Worm (Caenorhabditis elegans) whole organism, young adult: ENCODE results near the gene dpy-17.

Source experiments
- F39B2.1 ChIP-seq: fragments of 200-800 bp; sonication (Bioruptor generic); IDR thresholded peaks from 2 replicates; pipeline ENCODE4 v1.3.6; 2022; ENCODE audit warnings: missing genetic modification reagents, missing genetic modification characterization, missing compliant biosample characterization
- F57A8.1 ChIP-seq: fragments of 200-800 bp; sonication (Bioruptor generic); optimal IDR thresholded peaks from 2 replicates; lab custom pipeline; 2018; ENCODE audit warnings: mild to moderate bottlenecking, missing genetic modification characterization, moderate library complexity, missing compliant biosample characterization
- T26A5.8 ChIP-seq: sonication (generic microtip); optimal IDR thresholded peaks from 2 replicates; lab custom pipeline; 2016; ENCODE audit warnings: missing genetic modification characterization, missing compliant biosample characterization
- fkh-3 ChIP-seq: sonication (generic microtip); optimal IDR thresholded peaks from 2 replicates; lab custom pipeline; 2016; ENCODE audit warnings: mild to moderate bottlenecking, missing genetic modification characterization, missing compliant biosample characterization
- let-607 ChIP-seq, 2 experiments: fragments of 200-800 bp in 1 of 2; sonication (Bioruptor generic) in 1 of 2; sonication (generic microtip) in 1 of 2; optimal IDR thresholded peaks; 2 replicates each; lab custom pipeline; 2016 to 2018; ENCODE audit warnings: mild to moderate bottlenecking in 2 of 2, missing compliant biosample characterization in 2 of 2, missing genetic modification characterization in 2 of 2, moderate library complexity in 2 of 2, missing genotype in 1 of 2
- madf-6 ChIP-seq: fragments of 200-800 bp; sonication (Bioruptor generic); IDR thresholded peaks from 2 replicates; pipeline ENCODE4 v1.3.6; 2022; ENCODE audit warnings: missing genetic modification reagents, missing genetic modification characterization, missing compliant biosample characterization
- mxl-1 ChIP-seq: sonication (generic microtip); optimal IDR thresholded peaks from 2 replicates; lab custom pipeline; 2016; ENCODE audit warnings: missing genetic modification characterization, missing compliant biosample characterization
- nfya-1 ChIP-seq: sonication (generic microtip); optimal IDR thresholded peaks from 2 replicates; lab custom pipeline; 2017; ENCODE audit warnings: antibody characterized with exemption, missing compliant biosample characterization, missing genetic modification characterization, borderline replicate concordance; ENCODE audit not compliant: insufficient read depth
- nfya-2 ChIP-seq: fragments of 200-800 bp; sonication (Bioruptor generic); IDR thresholded peaks from 2 replicates; pipeline ENCODE4 v1.3.6; 2022; ENCODE audit warnings: missing genetic modification reagents, missing genetic modification characterization, missing compliant biosample characterization
- pbrm-1 ChIP-seq: fragments of 200-800 bp; sonication (Bioruptor generic); IDR thresholded peaks from 2 replicates; pipeline ENCODE4 v1.3.6; 2022; ENCODE audit warnings: missing genetic modification reagents, missing genetic modification characterization, missing compliant biosample characterization
- tlf-1 ChIP-seq: fragments of 200-800 bp; sonication (Bioruptor generic); optimal IDR thresholded peaks from 2 replicates; lab custom pipeline; 2018; ENCODE audit warnings: mild to moderate bottlenecking, missing genetic modification characterization, missing compliant biosample characterization
- ztf-18 ChIP-seq: sonication (generic microtip); optimal IDR thresholded peaks from 2 replicates; lab custom pipeline; 2016; ENCODE audit warnings: missing genotype, mild to moderate bottlenecking, missing genetic modification characterization, missing compliant biosample characterization

ce11 chrIII:5078062-5078461 lies 29.1 kb upstream of the dpy-17 start:
- no peak for TF ChIP-seq T26A5.8
- TF ChIP-seq mxl-1: no peak
- no peak for TF ChIP-seq nfya-1 (tag; lab: Kevin White, UChicago)
- no peak for TF ChIP-seq F39B2.1 (GFP tag; lab: Robert Waterston, UW)
- no peak for TF ChIP-seq F57A8.1 (GFP tag; lab: Kevin White, UChicago)
- no peak for TF ChIP-seq fkh-3 (tag; lab: Kevin White, UChicago)
- no peak for TF ChIP-seq pbrm-1
- TF ChIP-seq tlf-1 (GFP tag; lab: Kevin White, UChicago): peak; percentile 18
- no peak for TF ChIP-seq ztf-18 (tag; lab: Kevin White, UChicago)
- no peak for TF ChIP-seq madf-6 (GFP tag; lab: Robert Waterston, UW)
- TF ChIP-seq nfya-2 (GFP tag; lab: Robert Waterston, UW): no peak
- TF ChIP-seq let-607 (tag; optimal IDR thresholded peaks at IDR 0.05; lab: Kevin White, UChicago): peak in 1 of 2 experiments; percentile 36
